Fruit fly (Drosophila melanogaster) whole organism, embryonic: ENCODE results near the gene CG33298.

Experiments used
- Atf6 ChIP-seq: fragments of 200-800 bp; sonication (Bioruptor generic); IDR thresholded peaks from 2 replicates; pipeline ENCODE4 v1.3.6; 2022; ENCODE audit warnings: missing biosample characterization, missing genetic modification characterization
- CG10147 ChIP-seq: fragments of 200-800 bp; sonication (Bioruptor generic); optimal IDR thresholded peaks from 2 replicates; lab custom pipeline; 2019; ENCODE audit warnings: missing biosample characterization, mild to moderate bottlenecking, missing genetic modification characterization, moderate library complexity
- CG10209 ChIP-seq: fragments of 200-800 bp; sonication (Bioruptor generic); optimal IDR thresholded peaks from 3 replicates; lab custom pipeline; 2017; ENCODE audit warnings: missing biosample characterization, mild to moderate bottlenecking, missing genetic modification characterization, missing genetic modification reagents
- CG11093 ChIP-seq: fragments of 200-800 bp; sonication (Bioruptor generic); IDR thresholded peaks from 3 replicates; pipeline ENCODE4 v1.3.6; 2022; ENCODE audit warnings: missing biosample characterization, missing genetic modification characterization
- CG11247 ChIP-seq: fragments of 200-800 bp; sonication (Bioruptor generic); IDR thresholded peaks from 2 replicates; pipeline ENCODE4 v1.3.6; 2022; ENCODE audit warnings: missing biosample characterization, missing genetic modification characterization
- CG12219 ChIP-seq: fragments of 200-800 bp; sonication (Bioruptor generic); optimal IDR thresholded peaks from 3 replicates; lab custom pipeline; 2018; ENCODE audit warnings: missing biosample characterization, mild to moderate bottlenecking, missing genetic modification characterization
- CG12942 ChIP-seq: fragments of 200-800 bp; sonication (Bioruptor generic); optimal IDR thresholded peaks from 3 replicates; lab custom pipeline; 2016; ENCODE audit warnings: missing biosample characterization, missing genetic modification characterization
- CG14050 ChIP-seq: fragments of 200-800 bp; sonication (Bioruptor generic); IDR thresholded peaks from 3 replicates; pipeline ENCODE4 v1.3.6; 2022; ENCODE audit warnings: missing biosample characterization, missing genetic modification characterization
- CG14441 ChIP-seq: fragments of 200-800 bp; sonication (Bioruptor generic); IDR thresholded peaks from 2 replicates; pipeline ENCODE4 v1.3.6; 2022; ENCODE audit warnings: missing biosample characterization, missing genetic modification characterization
- CG15011 ChIP-seq: fragments of 200-800 bp; sonication (Bioruptor generic); optimal IDR thresholded peaks from 3 replicates; lab custom pipeline; 2018; ENCODE audit warnings: missing biosample characterization, mild to moderate bottlenecking, missing genetic modification characterization
- CG15269 ChIP-seq: fragments of 200-800 bp; sonication (Bioruptor generic); optimal IDR thresholded peaks from 2 replicates; lab custom pipeline; 2018; ENCODE audit warnings: missing biosample characterization, mild to moderate bottlenecking, missing genetic modification characterization, moderate library complexity
- CG1529 ChIP-seq: fragments of 200-800 bp; sonication (Bioruptor generic); optimal IDR thresholded peaks from 3 replicates; lab custom pipeline; 2018; ENCODE audit warnings: missing biosample characterization, missing genetic modification characterization
- CG15514 ChIP-seq: fragments of 200-800 bp; sonication (Bioruptor generic); optimal IDR thresholded peaks from 3 replicates; lab custom pipeline; 2017; ENCODE audit warnings: missing biosample characterization, missing genetic modification characterization, mild to moderate bottlenecking, moderate library complexity, missing genetic modification reagents
- CG17385 ChIP-seq: fragments of 200-800 bp; sonication (Bioruptor generic); optimal IDR thresholded peaks from 3 replicates; lab custom pipeline; 2018; ENCODE audit warnings: missing biosample characterization, mild to moderate bottlenecking, missing genetic modification characterization
- CG17568 ChIP-seq: fragments of 200-800 bp; sonication (Bioruptor generic); optimal IDR thresholded peaks from 2 replicates; lab custom pipeline; 2018; ENCODE audit warnings: missing biosample characterization, mild to moderate bottlenecking, missing genetic modification characterization, moderate library complexity
- CG18619 ChIP-seq: fragments of 200-800 bp; sonication (Bioruptor generic); optimal IDR thresholded peaks from 3 replicates; lab custom pipeline; 2017; ENCODE audit warnings: missing biosample characterization, mild to moderate bottlenecking, missing genetic modification characterization
- CG30403 ChIP-seq: fragments of 200-800 bp; sonication (Bioruptor generic); optimal IDR thresholded peaks from 3 replicates; lab custom pipeline; 2016; ENCODE audit warnings: missing biosample characterization, missing genetic modification characterization
- CG34376 ChIP-seq: fragments of 200-800 bp; sonication (Bioruptor generic); optimal IDR thresholded peaks from 2 replicates; lab custom pipeline; 2018; ENCODE audit warnings: missing biosample characterization, mild to moderate bottlenecking, missing genetic modification characterization
- CG4328 ChIP-seq: fragments of 200-800 bp; sonication (Bioruptor generic); optimal IDR thresholded peaks from 3 replicates; lab custom pipeline; 2017; ENCODE audit warnings: missing biosample characterization, missing genetic modification reagents, missing genetic modification characterization
- CG5180 ChIP-seq: fragments of 200-800 bp; sonication (Bioruptor generic); optimal IDR thresholded peaks from 3 replicates; lab custom pipeline; 2017; ENCODE audit warnings: missing biosample characterization, missing genetic modification characterization, mild to moderate bottlenecking, moderate library complexity, missing genetic modification reagents
- CG6854 ChIP-seq: fragments of 200-800 bp; sonication (Bioruptor generic); optimal IDR thresholded peaks from 3 replicates; lab custom pipeline; 2017; ENCODE audit warnings: missing biosample characterization, mild to moderate bottlenecking, missing genetic modification characterization
- CG7556 ChIP-seq: fragments of 200-800 bp; sonication (Bioruptor generic); optimal IDR thresholded peaks from 2 replicates; lab custom pipeline; 2017; ENCODE audit warnings: missing biosample characterization, mild to moderate bottlenecking, missing genetic modification characterization
- Dref ChIP-seq: fragments of 200-800 bp; sonication (Bioruptor generic); IDR thresholded peaks from 2 replicates; pipeline ENCODE4 v1.3.6; 2022; ENCODE audit warnings: missing biosample characterization, missing genetic modification characterization
- E2f2 ChIP-seq: fragments of 200-800 bp; sonication (Bioruptor generic); IDR thresholded peaks from 2 replicates; pipeline ENCODE4 v1.3.6; 2022; ENCODE audit warnings: missing biosample characterization, missing genetic modification characterization
- HHEX ChIP-seq: fragments of 200-800 bp; sonication (Bioruptor generic); optimal IDR thresholded peaks from 3 replicates; lab custom pipeline; 2017; ENCODE audit warnings: missing biosample characterization, mild to moderate bottlenecking, missing genetic modification characterization, missing genetic modification reagents
- HLHmδ ChIP-seq: fragments of 200-800 bp; sonication (Bioruptor generic); optimal IDR thresholded peaks from 2 replicates; lab custom pipeline; 2018; ENCODE audit warnings: missing biosample characterization, mild to moderate bottlenecking, missing genetic modification characterization, moderate library complexity
- Neu2 ChIP-seq: fragments of 200-800 bp; sonication (Bioruptor generic); optimal IDR thresholded peaks from 3 replicates; lab custom pipeline; 2016; ENCODE audit warnings: missing biosample characterization, missing genetic modification characterization, borderline replicate concordance
- Nf-YA ChIP-seq: fragments of 200-800 bp; sonication (Bioruptor generic); IDR thresholded peaks from 2 replicates; pipeline ENCODE4 v1.3.6; 2022; ENCODE audit warnings: missing biosample characterization, missing genetic modification characterization
- Optix ChIP-seq: fragments of 200-800 bp; sonication (Bioruptor generic); IDR thresholded peaks from 3 replicates; pipeline ENCODE4 v1.3.6; 2022; ENCODE audit warnings: missing biosample characterization, missing genetic modification characterization
- Poxn ChIP-seq: fragments of 200-800 bp; sonication (Bioruptor generic); IDR thresholded peaks from 2 replicates; pipeline ENCODE4 v1.3.6; 2022; ENCODE audit warnings: missing biosample characterization, missing genetic modification characterization
- Stat92E ChIP-seq, 3 experiments: fragments of >200 bp in 2 of 3; fragments of 200-800 bp in 1 of 3; sonication (Bioruptor generic) in 1 of 3; optimal IDR thresholded peaks; 2 replicates each; lab custom pipeline; 2017 to 2019; ENCODE audit warnings: missing biosample characterization in 3 of 3, missing genetic modification characterization in 3 of 3, mild to moderate bottlenecking in 1 of 3, moderate library complexity in 1 of 3
- Tbp ChIP-seq: fragments of >200 bp; optimal IDR thresholded peaks from 2 replicates; lab custom pipeline; 2018; ENCODE audit warnings: missing biosample characterization, missing genetic modification characterization
- ash1 ChIP-seq: fragments of 200-800 bp; sonication (Bioruptor generic); optimal IDR thresholded peaks from 2 replicates; lab custom pipeline; 2018; ENCODE audit warnings: missing biosample characterization, mild to moderate bottlenecking, missing genetic modification characterization
- bowl ChIP-seq: fragments of 200-800 bp; sonication (Bioruptor generic); IDR thresholded peaks from 2 replicates; pipeline ENCODE4 v1.3.6; 2022; ENCODE audit warnings: missing biosample characterization, missing genetic modification characterization
- cad ChIP-seq: fragments of >200 bp; optimal IDR thresholded peaks from 2 replicates; lab custom pipeline; 2017; ENCODE audit warnings: missing biosample characterization, missing genetic modification characterization
- cato ChIP-seq: fragments of 200-800 bp; sonication (Bioruptor generic); optimal IDR thresholded peaks from 2 replicates; lab custom pipeline; 2016; ENCODE audit warnings: missing biosample characterization, missing genetic modification characterization, borderline replicate concordance
- cg ChIP-seq: fragments of 200-800 bp; sonication (Bioruptor generic); optimal IDR thresholded peaks from 3 replicates; lab custom pipeline; 2019; ENCODE audit warnings: missing biosample characterization, mild to moderate bottlenecking, missing genetic modification characterization, moderate library complexity
- chm ChIP-seq: fragments of 200-800 bp; sonication (Bioruptor generic); IDR thresholded peaks from 2 replicates; pipeline ENCODE4 v1.3.6; 2022; ENCODE audit warnings: missing biosample characterization, missing genetic modification characterization
- crp ChIP-seq, 2 experiments: fragments of 200-800 bp; sonication (Bioruptor generic); optimal IDR thresholded peaks; 2 replicates in 1 of 2; 3 replicates in 1 of 2; lab custom pipeline; 2017; ENCODE audit warnings: missing biosample characterization in 2 of 2, missing genetic modification characterization in 2 of 2, mild to moderate bottlenecking in 1 of 2, moderate library complexity in 1 of 2
- disco-r ChIP-seq: fragments of 200-800 bp; sonication (Bioruptor generic); optimal IDR thresholded peaks from 2 replicates; lab custom pipeline; 2016; ENCODE audit warnings: missing biosample characterization, missing genetic modification characterization
- dmrt11E ChIP-seq: fragments of 200-800 bp; sonication (Bioruptor generic); optimal IDR thresholded peaks from 3 replicates; lab custom pipeline; 2018; ENCODE audit warnings: missing biosample characterization, mild to moderate bottlenecking, missing genetic modification characterization, moderate library complexity
- esg ChIP-seq: fragments of 200-800 bp; sonication (Bioruptor generic); conservative IDR thresholded peaks from 2 replicates; pipeline ENCODE4 v1.3.6; 2022; ENCODE audit warnings: missing biosample characterization, missing genetic modification characterization
- fd96Cb ChIP-seq: fragments of 200-800 bp; sonication (Bioruptor generic); optimal IDR thresholded peaks from 2 replicates; lab custom pipeline; 2018; ENCODE audit warnings: missing biosample characterization, mild to moderate bottlenecking, missing genetic modification characterization, moderate library complexity
- her ChIP-seq: fragments of 200-800 bp; sonication (Bioruptor generic); optimal IDR thresholded peaks from 2 replicates; lab custom pipeline; 2016; ENCODE audit warnings: missing biosample characterization, missing genetic modification characterization
- jumu ChIP-seq: fragments of 200-800 bp; sonication (Bioruptor generic); optimal IDR thresholded peaks from 3 replicates; lab custom pipeline; 2016; ENCODE audit warnings: missing biosample characterization, missing genetic modification characterization
- lilli ChIP-seq: fragments of 200-800 bp; sonication (Bioruptor generic); optimal IDR thresholded peaks from 3 replicates; lab custom pipeline; 2016; ENCODE audit warnings: missing biosample characterization, missing genetic modification characterization
- pb ChIP-seq: fragments of 200-800 bp; sonication (Bioruptor generic); optimal IDR thresholded peaks from 3 replicates; lab custom pipeline; 2016; ENCODE audit warnings: missing biosample characterization, missing genetic modification characterization
- ssp ChIP-seq: fragments of 200-800 bp; sonication (Bioruptor generic); IDR thresholded peaks from 2 replicates; pipeline ENCODE4 v1.3.6; 2022; ENCODE audit warnings: missing biosample characterization, missing genetic modification characterization
- trh ChIP-seq: fragments of 200-800 bp; sonication (Bioruptor generic); optimal IDR thresholded peaks from 2 replicates; lab custom pipeline; 2016; ENCODE audit warnings: missing biosample characterization, missing genetic modification characterization
- usp ChIP-seq: fragments of >200 bp; optimal IDR thresholded peaks from 2 replicates; lab custom pipeline; 2017; ENCODE audit warnings: missing biosample characterization, missing genetic modification characterization

CG33298 gene

dm6 chr2L:9567398-9567856, 72.2 kb downstream of the CG33298 start (continued):
- peak; percentile 99 for TF ChIP-seq CG18619 (GFP tag; lab: Kevin White, UChicago)
- peak; percentile 44 for TF ChIP-seq dmrt11E
- peak; percentile 97 for TF ChIP-seq Nf-YA
- peak; percentile 64 for TF ChIP-seq esg (GFP tag; lab: Robert Waterston, UW)
- TF ChIP-seq her (GFP tag; lab: Kevin White, UChicago), result peak; percentile 96
- TF ChIP-seq E2f2 (GFP tag; lab: Robert Waterston, UW), result peak; percentile 87
- TF ChIP-seq Tbp (GFP tag; lab: Kevin White, UChicago), result no peak
- peak; percentile 96 for TF ChIP-seq Optix (GFP tag; lab: Robert Waterston, UW)
- peak; percentile 97 for TF ChIP-seq Atf6 (GFP tag; lab: Robert Waterston, UW)
- peak; percentile 98 for TF ChIP-seq CG10209 (GFP tag; lab: Kevin White, UChicago)
- TF ChIP-seq CG14050, result peak; percentile 95
- peak; percentile 86 for TF ChIP-seq cato
- TF ChIP-seq CG17385 (GFP tag; lab: Kevin White, UChicago), result peak; percentile 99
- no peak for TF ChIP-seq usp (GFP tag; lab: Kevin White, UChicago)
- TF ChIP-seq ash1, result peak; percentile 99
- TF ChIP-seq CG1529 (GFP tag; lab: Kevin White, UChicago), result peak; percentile 98
- TF ChIP-seq CG10147, result peak; percentile 98
- peak; percentile 96 for TF ChIP-seq HLHmδ (GFP tag; lab: Kevin White, UChicago)
- TF ChIP-seq Dref (GFP tag; lab: Robert Waterston, UW), result peak; percentile 35; the same call in 1 of the 2 replicates
- TF ChIP-seq CG12219, result peak; percentile 98
- peak; percentile 90 for TF ChIP-seq CG12942 (GFP tag; lab: Kevin White, UChicago)
- TF ChIP-seq CG14441, result peak; percentile 89
- TF ChIP-seq cg (GFP tag; lab: Kevin White, UChicago), result peak; percentile 80
- TF ChIP-seq jumu (GFP tag; lab: Kevin White, UChicago), result peak; percentile 64
- peak; percentile 99 for TF ChIP-seq CG4328 (GFP tag; lab: Kevin White, UChicago)
- peak; percentile 100 for TF ChIP-seq HHEX (GFP tag; lab: Kevin White, UChicago)
- no peak for TF ChIP-seq cad (GFP tag; lab: Kevin White, UChicago)
- peak; percentile 99 for TF ChIP-seq CG6854 (GFP tag; lab: Kevin White, UChicago)
- no peak for TF ChIP-seq Stat92E (GFP tag; optimal IDR thresholded peaks at IDR 0.05; lab: Kevin White, UChicago)
- TF ChIP-seq CG34376 (GFP tag; lab: Kevin White, UChicago), result peak; percentile 100
- TF ChIP-seq CG5180 (GFP tag; lab: Kevin White, UChicago), result peak; percentile 93
- TF ChIP-seq CG15514 (GFP tag; lab: Kevin White, UChicago), result peak; percentile 96
- TF ChIP-seq chm (GFP tag; lab: Robert Waterston, UW), result peak; percentile 99
- TF ChIP-seq bowl, result peak; percentile 94
- TF ChIP-seq CG11247, result peak; percentile 97
- peak; percentile 96 for TF ChIP-seq pb (GFP tag; lab: Kevin White, UChicago)
- peak; percentile 90 for TF ChIP-seq CG30403
- TF ChIP-seq CG7556, result peak; percentile 94
- no peak for TF ChIP-seq Neu2 (GFP tag; lab: Kevin White, UChicago)
- TF ChIP-seq CG15269, result peak; percentile 98
- TF ChIP-seq CG11093 (GFP tag; lab: Robert Waterston, UW), result peak; percentile 33; the same call in 1 of the 3 replicates
- peak; percentile 91 for TF ChIP-seq lilli
- TF ChIP-seq CG17568, result peak; percentile 100
- TF ChIP-seq crp (GFP tag; optimal IDR thresholded peaks at IDR 0.05; lab: Kevin White, UChicago), result peak in 1 of 2 experiments; percentile 70
- TF ChIP-seq ssp (GFP tag; lab: Robert Waterston, UW), result peak; percentile 75
- peak; percentile 96 for TF ChIP-seq trh
- TF ChIP-seq fd96Cb (tag; lab: Kevin White, UChicago), result peak; percentile 84
- peak; percentile 72; the same call in 1 of the 2 replicates for TF ChIP-seq Poxn (GFP tag; lab: Robert Waterston, UW)
- peak; percentile 97 for TF ChIP-seq disco-r (GFP tag; lab: Kevin White, UChicago)
- peak; percentile 99 for TF ChIP-seq CG15011
